Fruit fly (Drosophila melanogaster): Measurements from ENCODE around the gene CG44153.

CG44153 gene

dm6 chr2L:10144236-10144953, 35.7 kb downstream of the CG44153 start, which contains the start of gene CG4839 (continued):
- no peak for TF ChIP-seq Atf3 (GFP tag; optimal IDR thresholded peaks at IDR 0.05)
- TF ChIP-seq Dip3 (GFP tag; optimal IDR thresholded peaks at IDR 0.05): no peak
- no peak for TF ChIP-seq CG6813 (GFP tag; optimal IDR thresholded peaks at IDR 0.05)
- TF ChIP-seq CG14050 (GFP tag; IDR thresholded peaks at IDR 0.05): no peak
- TF ChIP-seq CG2875 (GFP tag; optimal IDR thresholded peaks at IDR 0.05): no peak
- TF ChIP-seq Hey (tag; optimal IDR thresholded peaks at IDR 0.05): peak; percentile 78
- no peak for TF ChIP-seq dpn (GFP tag; optimal IDR thresholded peaks at IDR 0.05)
- TF ChIP-seq Deaf1 (tag; optimal IDR thresholded peaks at IDR 0.05): no peak
- no peak for TF ChIP-seq CG32767 (GFP tag; IDR thresholded peaks at IDR 0.05)
- peak; percentile 27 for TF ChIP-seq CG2678 (tag; optimal IDR thresholded peaks at IDR 0.05)
- TF ChIP-seq Trl (optimal IDR thresholded peaks at IDR 0.05): no peak
- no peak for TF ChIP-seq Trl (GFP tag; optimal IDR thresholded peaks at IDR 0.05)
- no peak for TF ChIP-seq CG12104 (GFP tag; optimal IDR thresholded peaks at IDR 0.05)
- no peak for TF ChIP-seq nerfin-2 (GFP tag; IDR thresholded peaks at IDR 0.05; ENCODE audit: partially characterized antibody)
- no peak for TF ChIP-seq CG14667 (GFP tag; IDR thresholded peaks at IDR 0.05)
- no peak for TF ChIP-seq CG4730 (GFP tag; IDR thresholded peaks at IDR 0.05)
- no peak for TF ChIP-seq scrt (GFP tag; optimal IDR thresholded peaks at IDR 0.05)
- TF ChIP-seq Blimp-1 (GFP tag; optimal IDR thresholded peaks at IDR 0.05): no peak
- no peak for TF ChIP-seq fu2 (GFP tag; optimal IDR thresholded peaks at IDR 0.05)
- no peak for TF ChIP-seq CG3281 (GFP tag; optimal IDR thresholded peaks at IDR 0.05)
- TF ChIP-seq nmo (GFP tag; optimal IDR thresholded peaks at IDR 0.05): no peak
- no peak for TF ChIP-seq CG17328 (GFP tag; IDR thresholded peaks at IDR 0.05)
- TF ChIP-seq Poxn (GFP tag; IDR thresholded peaks at IDR 0.05): no peak
- TF ChIP-seq hb (GFP tag; IDR thresholded peaks at IDR 0.05; ENCODE audit: partially characterized antibody): no peak
- no peak for TF ChIP-seq z (GFP tag; IDR thresholded peaks at IDR 0.05)
- no peak for TF ChIP-seq CG12219 (GFP tag; optimal IDR thresholded peaks at IDR 0.05)
- no peak for TF ChIP-seq E2f1 (GFP tag; IDR thresholded peaks at IDR 0.05)
- no peak for TF ChIP-seq sisA (GFP tag; IDR thresholded peaks at IDR 0.05)
- no peak for TF ChIP-seq CG9437 (GFP tag; optimal IDR thresholded peaks at IDR 0.05)
- TF ChIP-seq fd64A (GFP tag; optimal IDR thresholded peaks at IDR 0.05): no peak
- no peak for TF ChIP-seq YL-1 (GFP tag; optimal IDR thresholded peaks at IDR 0.05)
- TF ChIP-seq Side (GFP tag; optimal IDR thresholded peaks at IDR 0.05): no peak
- no peak for TF ChIP-seq CG6683 (GFP tag; optimal IDR thresholded peaks at IDR 0.05)
- TF ChIP-seq CG7987 (GFP tag; optimal IDR thresholded peaks at IDR 0.05): peak; percentile 1
- TF ChIP-seq dmrt11E (tag; optimal IDR thresholded peaks at IDR 0.05): no peak
- TF ChIP-seq insv (GFP tag; optimal IDR thresholded peaks at IDR 0.05): no peak
- no peak for TF ChIP-seq CG6654 (GFP tag; optimal IDR thresholded peaks at IDR 0.05)
- TF ChIP-seq NC2α (GFP tag; optimal IDR thresholded peaks at IDR 0.05): no peak
- no peak for TF ChIP-seq ab (GFP tag; optimal IDR thresholded peaks at IDR 0.05)
- no peak for TF ChIP-seq Ptx1 (GFP tag; IDR thresholded peaks at IDR 0.05)
- TF ChIP-seq CG3163 (GFP tag; optimal IDR thresholded peaks at IDR 0.05): no peak
- no peak for TF ChIP-seq H2.0 (GFP tag; IDR thresholded peaks at IDR 0.05)
- no peak for TF ChIP-seq CG14441 (GFP tag; IDR thresholded peaks at IDR 0.05)
- TF ChIP-seq tx (GFP tag; optimal IDR thresholded peaks at IDR 0.05): no peak
- TF ChIP-seq Vsx1 (GFP tag; optimal IDR thresholded peaks at IDR 0.05): no peak
- TF ChIP-seq bbx (GFP tag; IDR thresholded peaks at IDR 0.05; ENCODE audit: partially characterized antibody): no peak
- no peak for TF ChIP-seq CG8281 (tag; optimal IDR thresholded peaks at IDR 0.05)
- TF ChIP-seq phol (tag; optimal IDR thresholded peaks at IDR 0.05): no peak
- TF ChIP-seq CG10543 (GFP tag; optimal IDR thresholded peaks at IDR 0.05): peak; percentile 62
- TF ChIP-seq CG18764 (GFP tag; optimal IDR thresholded peaks at IDR 0.05): no peak
- no peak for TF ChIP-seq CG10654 (GFP tag; optimal IDR thresholded peaks at IDR 0.05)

All from whole organism, embryonic.